Fruit fly (Drosophila melanogaster): ENCODE data around the gene CG33986.
A peak's percentile ranks its signal among the peaks of the same experiment; 100 is the strongest.

The CG33986 gene

DNA sequence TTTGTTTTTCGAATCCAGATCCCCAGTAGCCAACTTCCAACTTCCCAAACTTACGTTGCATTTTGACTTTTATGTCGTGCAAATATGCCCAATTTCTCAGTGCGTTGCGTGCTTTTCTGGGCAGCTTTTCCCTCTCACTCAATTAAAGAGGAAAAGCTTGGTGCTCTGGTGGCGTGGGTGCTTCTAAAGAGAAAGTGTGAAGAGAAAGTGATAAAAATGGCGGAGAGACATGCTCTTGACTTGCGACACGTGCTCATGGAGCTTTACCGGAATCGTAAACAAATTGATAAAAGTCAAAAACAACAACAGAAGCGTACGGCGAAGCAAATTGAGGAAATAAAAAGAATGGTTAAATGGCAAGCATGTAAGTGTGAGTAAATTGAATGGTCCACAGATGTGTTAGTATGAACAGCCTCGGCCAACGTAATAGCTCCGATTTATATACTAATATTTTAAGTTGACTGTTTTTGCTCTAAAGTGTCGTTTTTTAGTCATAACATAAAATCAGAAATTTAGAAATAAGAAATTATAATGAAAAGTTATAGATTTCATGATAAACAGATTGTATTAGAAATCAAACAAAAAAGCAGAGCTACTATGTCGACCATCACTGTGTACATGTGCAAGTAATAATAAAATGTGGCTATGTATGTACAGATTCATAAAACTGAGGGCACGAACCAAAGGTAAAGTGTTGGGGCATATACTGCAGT is 31.0 kb downstream of the CG33986 start:
- TF ChIP-seq dl (GFP tag; optimal IDR thresholded peaks at IDR 0.05; ENCODE audit: insufficient read depth in 1 of 2, partially characterized antibody in 2 of 2): peak in 1 of 2 experiments; percentile 30
- peak; percentile 80 for TF ChIP-seq Vsx2 (GFP tag; optimal IDR thresholded peaks at IDR 0.05; ENCODE audit: partially characterized antibody)
- TF ChIP-seq foxo (GFP tag; optimal IDR thresholded peaks at IDR 0.05): no peak
- TF ChIP-seq Dif (GFP tag; optimal IDR thresholded peaks at IDR 0.05; ENCODE audit: partially characterized antibody): peak; percentile 56

DNA sequence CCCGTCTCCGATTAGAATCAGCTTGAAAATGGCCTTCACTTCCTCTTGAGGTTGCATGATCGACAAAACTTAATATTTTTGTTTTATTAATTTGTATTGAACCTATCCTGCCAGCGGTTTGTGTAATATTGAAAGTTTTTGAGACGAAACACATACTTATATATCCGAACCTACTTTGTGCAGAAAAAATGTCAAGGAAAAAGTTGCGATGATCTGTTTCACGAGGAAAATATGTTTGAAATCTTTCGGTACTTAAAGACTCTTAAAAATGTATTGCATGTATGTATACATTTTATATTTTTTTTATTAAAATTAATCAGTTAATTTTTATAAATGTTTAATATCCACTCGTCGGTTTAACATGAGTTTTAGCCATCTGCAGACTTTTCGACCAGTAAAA is 39.8 kb downstream of the CG33986 start, which contains the start of gene Ran-like:
Gene Ran-like, minus strand, starts transcription at position 101 of the 400 bp plus-strand sequence.
- TF ChIP-seq Abd-B (GFP tag; optimal IDR thresholded peaks at IDR 0.05) (no peak), Mio (GFP tag; optimal IDR thresholded peaks at IDR 0.05) (no peak), ey (GFP tag; optimal IDR thresholded peaks at IDR 0.05) (no peak), CrebA (GFP tag; optimal IDR thresholded peaks at IDR 0.05; ENCODE audit: borderline replicate concordance) (no peak), sv (GFP tag; optimal IDR thresholded peaks at IDR 0.05) (no peak), Hnf4 (GFP tag; optimal IDR thresholded peaks at IDR 0.05) (no peak), fru (GFP tag; optimal IDR thresholded peaks at IDR 0.05) (no peak), tai (GFP tag; optimal IDR thresholded peaks at IDR 0.05) (no peak), Hr78 (GFP tag; optimal IDR thresholded peaks at IDR 0.05) (no peak), dsf (GFP tag; optimal IDR thresholded peaks at IDR 0.05; ENCODE audit: borderline replicate concordance) (no peak), Hr83 (GFP tag; optimal IDR thresholded peaks at IDR 0.05; ENCODE audit: poor library complexity, severe bottlenecking) (no peak), lola (GFP tag; optimal IDR thresholded peaks at IDR 0.05) (no peak)
